Fruit fly (Drosophila melanogaster): ENCODE results near the gene Prosbeta2R1.

Gene Prosbeta2R1

dm6 chrX:5847544-5847943 lies 38.8 kb downstream of the Prosbeta2R1 start (continued):
- TF ChIP-seq gsb (GFP tag; IDR thresholded peaks at IDR 0.05) (0 out of 2 replicates have a peak, but pooled peaks have one; percentile 29), CG14014 (GFP tag; IDR thresholded peaks at IDR 0.05) (0 out of 2 replicates have a peak, but pooled peaks have one; percentile 43), CG7556 (GFP tag; optimal IDR thresholded peaks at IDR 0.05) (peak; percentile 22), NC2α (GFP tag; optimal IDR thresholded peaks at IDR 0.05) (no peak), CG1792 (GFP tag; optimal IDR thresholded peaks at IDR 0.05) (no peak), CG17328 (GFP tag; IDR thresholded peaks at IDR 0.05) (no peak), MESR4 (GFP tag; optimal IDR thresholded peaks at IDR 0.05) (no peak), CG3163 (GFP tag; optimal IDR thresholded peaks at IDR 0.05) (no peak), CG32772 (GFP tag; IDR thresholded peaks at IDR 0.05) (peak; percentile 28; the same call in 1 of the 2 replicates), CG7963 (GFP tag; IDR thresholded peaks at IDR 0.05; ENCODE audit: partially characterized antibody) (no peak), dysf (GFP tag; IDR thresholded peaks at IDR 0.05) (peak; percentile 58; the same call in 2 of the 3 replicates), ttk (GFP tag; IDR thresholded peaks at IDR 0.05) (peak; percentile 35; the same call in 1 of the 2 replicates), Med (GFP tag) (peak; percentile 78), Side (GFP tag; optimal IDR thresholded peaks at IDR 0.05) (no peak), mam (GFP tag; optimal IDR thresholded peaks at IDR 0.05) (peak; percentile 34), CG34422 (GFP tag; IDR thresholded peaks at IDR 0.05) (no peak), Oaz (GFP tag; IDR thresholded peaks at IDR 0.05) (0 out of 2 replicates have a peak, but pooled peaks have one; percentile 9), Bdp1 (GFP tag; optimal IDR thresholded peaks at IDR 0.05) (no peak), CG14667 (GFP tag; IDR thresholded peaks at IDR 0.05) (peak; percentile 29; the same call in 1 of the 2 replicates), GATAe (GFP tag; conservative IDR thresholded peaks at IDR 0.05) (no peak), onecut (GFP tag; IDR thresholded peaks at IDR 0.05) (peak; percentile 18; the same call in 1 of the 2 replicates), Hsf (GFP tag; optimal IDR thresholded peaks at IDR 0.05) (peak; percentile 36), CG9727 (GFP tag; optimal IDR thresholded peaks at IDR 0.05) (peak; percentile 0), B-H2 (GFP tag; optimal IDR thresholded peaks at IDR 0.05) (no peak), row (GFP tag; IDR thresholded peaks at IDR 0.05) (peak; percentile 64), CG13775 (GFP tag; optimal IDR thresholded peaks at IDR 0.05) (no peak), nau (GFP tag; optimal IDR thresholded peaks at IDR 0.05) (no peak), CG13424 (tag; optimal IDR thresholded peaks at IDR 0.05) (peak; percentile 16), Mes4 (GFP tag; optimal IDR thresholded peaks at IDR 0.05) (no peak), stwl (tag; optimal IDR thresholded peaks at IDR 0.05) (no peak), CG2199 (GFP tag; IDR thresholded peaks at IDR 0.05) (no peak), CG34224 (GFP tag; IDR thresholded peaks at IDR 0.05; ENCODE audit: partially characterized antibody) (no peak), CG31441 (GFP tag; IDR thresholded peaks at IDR 0.05) (peak; percentile 24; the same call in 1 of the 2 replicates), CG10462 (GFP tag; optimal IDR thresholded peaks at IDR 0.05) (no peak), NfI (GFP tag; optimal IDR thresholded peaks at IDR 0.05) (peak; percentile 11), Ets65A (GFP tag) (peak; percentile 23), Sry-δ (GFP tag; optimal IDR thresholded peaks at IDR 0.05) (no peak), CG18599 (GFP tag; optimal IDR thresholded peaks at IDR 0.05) (peak; percentile 80), sisA (GFP tag; IDR thresholded peaks at IDR 0.05) (peak; percentile 30; the same call in 1 of the 2 replicates), tup (GFP tag; optimal IDR thresholded peaks at IDR 0.05) (no peak), emc (GFP tag; optimal IDR thresholded peaks at IDR 0.05) (no peak), ci (GFP tag; IDR thresholded peaks at IDR 0.05) (peak; percentile 64; the same call in 2 of the 3 replicates), CG9932 (GFP tag; IDR thresholded peaks at IDR 0.05) (peak; percentile 44), CoRest (tag; optimal IDR thresholded peaks at IDR 0.05) (no peak), CG12219 (GFP tag; optimal IDR thresholded peaks at IDR 0.05) (peak; percentile 12), ase (GFP tag; IDR thresholded peaks at IDR 0.05) (no peak), CG2202 (tag; optimal IDR thresholded peaks at IDR 0.05) (no peak), cg (GFP tag; optimal IDR thresholded peaks at IDR 0.05) (peak; percentile 2), hth (optimal IDR thresholded peaks at IDR 0.05) (no peak), BtbVII (GFP tag; optimal IDR thresholded peaks at IDR 0.05) (no peak), BEAF-32 (GFP tag; optimal IDR thresholded peaks at IDR 0.05) (no peak), HLH3B (GFP tag; IDR thresholded peaks at IDR 0.05) (peak; percentile 61)
